Worm (Caenorhabditis elegans) whole organism, midembryonic: ENCODE results near the gene T13G4.7.

ENCODE experiments used
- cog-1 ChIP-seq: sonication (generic microtip); optimal IDR thresholded peaks from 2 replicates; lab custom pipeline; 2016; ENCODE audit warnings: missing genetic modification characterization, missing compliant biosample characterization
- flt-1 ChIP-seq: fragments of 200-800 bp; sonication (Bioruptor generic); IDR thresholded peaks from 2 replicates; pipeline ENCODE4 v1.3.6; 2022; ENCODE audit warnings: missing genetic modification characterization, missing compliant biosample characterization
- klf-2 ChIP-seq: fragments of 200-800 bp; sonication (Bioruptor generic); conservative IDR thresholded peaks from 2 replicates; pipeline ENCODE4 v1.3.6; 2022; ENCODE audit warnings: missing genetic modification reagents, missing genetic modification characterization, missing compliant biosample characterization
- med-1 ChIP-seq: sonication (generic microtip); optimal IDR thresholded peaks from 2 replicates; lab custom pipeline; 2017; ENCODE audit warnings: missing genetic modification characterization, mild to moderate bottlenecking, missing compliant biosample characterization, antibody characterized with exemption, missing genetic modification reagents; ENCODE audit not compliant: insufficient read depth
- ref-1 ChIP-seq: fragments of 200-800 bp; sonication (Bioruptor generic); conservative IDR thresholded peaks from 2 replicates; pipeline ENCODE4 v1.3.6; 2022; ENCODE audit warnings: missing genetic modification reagents, missing genetic modification characterization, missing compliant biosample characterization
- tab-1 ChIP-seq: fragments of 200-800 bp; sonication (Bioruptor generic); IDR thresholded peaks from 2 replicates; pipeline ENCODE4 v1.3.6; 2022; ENCODE audit warnings: missing genetic modification characterization, missing compliant biosample characterization
- ztf-23 ChIP-seq: fragments of 200-800 bp; sonication (Bioruptor generic); IDR thresholded peaks from 2 replicates; pipeline ENCODE4 v1.3.6; 2022; ENCODE audit warnings: missing genetic modification reagents, missing genetic modification characterization, missing compliant biosample characterization
- ztf-29 ChIP-seq: fragments of 200-800 bp; sonication (Bioruptor generic); IDR thresholded peaks from 2 replicates; pipeline ENCODE4 v1.3.6; 2022; ENCODE audit warnings: missing genetic modification reagents, missing genetic modification characterization, missing compliant biosample characterization

ce11 chrX:1216833-1217232 is 10.9 kb upstream of the T13G4.7 start:
- TF ChIP-seq tab-1 (GFP tag; lab: Robert Waterston, UW) (no peak), med-1 (no peak), flt-1 (GFP tag; lab: Robert Waterston, UW) (no peak), ztf-23 (GFP tag; lab: Robert Waterston, UW) (no peak), ref-1 (GFP tag; lab: Robert Waterston, UW) (no peak), klf-2 (GFP tag; lab: Robert Waterston, UW) (no peak), ztf-29 (GFP tag; lab: Robert Waterston, UW) (no peak), cog-1 (tag; lab: Kevin White, UChicago) (no peak)
